Worm (Caenorhabditis elegans) whole organism, late embryonic: ENCODE results near the gene Y59C2A.1.

ENCODE experiments used
- C08G9.2 ChIP-seq: sonication (generic microtip); optimal IDR thresholded peaks from 2 replicates; lab custom pipeline; 2016; ENCODE audit warnings: mild to moderate bottlenecking, missing genetic modification characterization, moderate library complexity, missing compliant biosample characterization
- ahr-1 ChIP-seq: sonication (generic microtip); optimal IDR thresholded peaks from 2 replicates; lab custom pipeline; 2016; ENCODE audit warnings: missing genetic modification characterization, missing compliant biosample characterization
- ama-1 ChIP-seq: fragments of 150-350 bp; optimal IDR thresholded peaks from 2 replicates; lab custom pipeline; 2014
- ceh-14 ChIP-seq: sonication (generic microtip); optimal IDR thresholded peaks from 2 replicates; lab custom pipeline; 2016; ENCODE audit warnings: missing genotype, missing genetic modification characterization, missing compliant biosample characterization
- ceh-18 ChIP-seq: sonication (generic microtip); optimal IDR thresholded peaks from 2 replicates; lab custom pipeline; 2016; ENCODE audit warnings: missing genetic modification characterization, missing compliant biosample characterization
- ceh-19 ChIP-seq: fragments of 200-800 bp; sonication (Bioruptor generic); optimal IDR thresholded peaks from 2 replicates; lab custom pipeline; 2018; ENCODE audit warnings: mild to moderate bottlenecking, missing genetic modification characterization, missing compliant biosample characterization
- ceh-2 ChIP-seq: sonication (generic microtip); optimal IDR thresholded peaks from 2 replicates; lab custom pipeline; 2016; ENCODE audit warnings: missing genotype, missing genetic modification characterization, missing compliant biosample characterization
- ceh-22 ChIP-seq: sonication (generic microtip); optimal IDR thresholded peaks from 2 replicates; lab custom pipeline; 2017; ENCODE audit warnings: missing biosample characterization, missing genetic modification characterization
- ceh-30 ChIP-seq: fragments of 150-350 bp; optimal IDR thresholded peaks from 2 replicates; lab custom pipeline; 2014; ENCODE audit warnings: missing biosample characterization, missing genetic modification characterization
- ceh-31 ChIP-seq: sonication (generic microtip); optimal IDR thresholded peaks from 2 replicates; lab custom pipeline; 2016; ENCODE audit warnings: missing genetic modification characterization, missing compliant biosample characterization
- ceh-34 ChIP-seq: sonication (generic microtip); optimal IDR thresholded peaks from 2 replicates; lab custom pipeline; 2016; ENCODE audit warnings: mild to moderate bottlenecking, missing genetic modification characterization, missing compliant biosample characterization
- ceh-48 ChIP-seq: sonication (generic microtip); optimal IDR thresholded peaks from 2 replicates; lab custom pipeline; 2016; ENCODE audit warnings: missing genetic modification characterization, inconsistent platforms, missing compliant biosample characterization
- ceh-9 ChIP-seq: sonication (generic microtip); optimal IDR thresholded peaks from 2 replicates; lab custom pipeline; 2016; ENCODE audit warnings: mild to moderate bottlenecking, missing genetic modification characterization, inconsistent platforms, missing compliant biosample characterization
- che-1 ChIP-seq: sonication (generic microtip); optimal IDR thresholded peaks from 2 replicates; lab custom pipeline; 2016; ENCODE audit warnings: mild to moderate bottlenecking, missing genetic modification characterization, missing compliant biosample characterization
- dve-1 ChIP-seq: sonication (generic microtip); optimal IDR thresholded peaks from 2 replicates; lab custom pipeline; 2017; ENCODE audit warnings: antibody characterized with exemption, mild to moderate bottlenecking, missing genetic modification characterization, missing compliant biosample characterization
- elt-2 ChIP-seq: sonication (generic microtip); optimal IDR thresholded peaks from 2 replicates; lab custom pipeline; 2016; ENCODE audit warnings: missing genetic modification reagents, missing genetic modification characterization, missing compliant biosample characterization
- elt-4 ChIP-seq: sonication (generic microtip); optimal IDR thresholded peaks from 2 replicates; lab custom pipeline; 2016; ENCODE audit warnings: missing genetic modification characterization, missing compliant biosample characterization
- fkh-10 ChIP-seq: fragments of 150-350 bp; optimal IDR thresholded peaks from 2 replicates; lab custom pipeline; 2014; ENCODE audit warnings: missing biosample characterization, missing genetic modification reagents, missing genetic modification characterization
- hlh-13 ChIP-seq: fragments of 200-800 bp; sonication (Bioruptor generic); optimal IDR thresholded peaks from 2 replicates; lab custom pipeline; 2018; ENCODE audit warnings: mild to moderate bottlenecking, missing genetic modification characterization, missing compliant biosample characterization
- hlh-30 ChIP-seq: sonication (generic microtip); optimal IDR thresholded peaks from 2 replicates; lab custom pipeline; 2017; ENCODE audit warnings: antibody characterized with exemption, missing genetic modification characterization, missing compliant biosample characterization; ENCODE audit not compliant: insufficient read depth
- madf-2 ChIP-seq: sonication (generic microtip); optimal IDR thresholded peaks from 2 replicates; lab custom pipeline; 2017; ENCODE audit warnings: missing genetic modification characterization, missing compliant biosample characterization
- mec-3 ChIP-seq: sonication (generic microtip); optimal IDR thresholded peaks from 2 replicates; lab custom pipeline; 2016; ENCODE audit warnings: borderline replicate concordance, missing genetic modification characterization, missing compliant biosample characterization
- nfya-1 ChIP-seq: sonication (generic microtip); optimal IDR thresholded peaks from 2 replicates; lab custom pipeline; 2017; ENCODE audit warnings: missing genetic modification characterization, mild to moderate bottlenecking, missing compliant biosample characterization, antibody characterized with exemption, moderate library complexity
- nhr-11 ChIP-seq: fragments of 150-350 bp; optimal IDR thresholded peaks from 2 replicates; lab custom pipeline; 2014; ENCODE audit warnings: missing biosample characterization, missing genetic modification characterization
- npax-4 ChIP-seq: sonication (generic microtip); optimal IDR thresholded peaks from 2 replicates; lab custom pipeline; 2016; ENCODE audit warnings: missing genetic modification characterization, missing compliant biosample characterization
- odd-2 ChIP-seq: sonication (generic microtip); optimal IDR thresholded peaks from 2 replicates; lab custom pipeline; 2017; ENCODE audit warnings: antibody characterized with exemption, mild to moderate bottlenecking, missing genetic modification characterization, missing compliant biosample characterization
- pag-3 ChIP-seq: sonication (generic microtip); optimal IDR thresholded peaks from 2 replicates; lab custom pipeline; 2016; ENCODE audit warnings: missing compliant biosample characterization, missing genetic modification characterization, borderline replicate concordance
- pat-9 ChIP-seq: fragments of 200-800 bp; sonication (Bioruptor generic); optimal IDR thresholded peaks from 2 replicates; lab custom pipeline; 2018; ENCODE audit warnings: mild to moderate bottlenecking, missing genetic modification characterization, moderate library complexity, missing compliant biosample characterization
- pqm-1 ChIP-seq: sonication (generic microtip); optimal IDR thresholded peaks from 2 replicates; lab custom pipeline; 2016; ENCODE audit warnings: missing genetic modification characterization, missing compliant biosample characterization
- pros-1 ChIP-seq: fragments of 150-350 bp; optimal IDR thresholded peaks from 2 replicates; lab custom pipeline; 2014; ENCODE audit warnings: missing biosample characterization, missing genetic modification reagents, missing genetic modification characterization
- ref-2 ChIP-seq: sonication (generic microtip); optimal IDR thresholded peaks from 2 replicates; lab custom pipeline; 2016; ENCODE audit warnings: missing genetic modification characterization, missing compliant biosample characterization
- rnt-1 ChIP-seq: sonication (generic microtip); optimal IDR thresholded peaks from 2 replicates; lab custom pipeline; 2016; ENCODE audit warnings: missing genetic modification characterization, missing compliant biosample characterization
- sdc-2 ChIP-seq: sonication (generic microtip); optimal IDR thresholded peaks from 2 replicates; lab custom pipeline; 2016; ENCODE audit warnings: missing genotype, missing genetic modification characterization, missing compliant biosample characterization
- sox-2 ChIP-seq: fragments of 200-800 bp; sonication (Bioruptor generic); IDR thresholded peaks from 2 replicates; pipeline ENCODE4 v1.3.6; 2022; ENCODE audit warnings: missing genetic modification reagents, missing genetic modification characterization, missing compliant biosample characterization
- syd-9 ChIP-seq: sonication (generic microtip); optimal IDR thresholded peaks from 2 replicates; lab custom pipeline; 2016; ENCODE audit warnings: mild to moderate bottlenecking, missing genetic modification characterization, moderate library complexity, missing compliant biosample characterization
- tbx-2 ChIP-seq: sonication (generic microtip); optimal IDR thresholded peaks from 2 replicates; lab custom pipeline; 2016; ENCODE audit warnings: missing genetic modification characterization, missing compliant biosample characterization
- ttx-3 ChIP-seq: sonication (generic microtip); optimal IDR thresholded peaks from 2 replicates; lab custom pipeline; 2016; ENCODE audit warnings: missing genetic modification reagents, missing genetic modification characterization, missing compliant biosample characterization
- unc-3 ChIP-seq, 2 experiments: fragments of 200-800 bp in 1 of 2; sonication (Bioruptor generic) in 1 of 2; sonication (generic microtip) in 1 of 2; conservative IDR thresholded peaks in 1 of 2; optimal IDR thresholded peaks in 1 of 2; 2 replicates each; pipeline versions ENCODE4 v1.3.6 to Lab custom; 2016 to 2022; ENCODE audit warnings: missing compliant biosample characterization in 2 of 2, missing genetic modification characterization in 2 of 2, missing genetic modification reagents in 1 of 2
- unc-42 ChIP-seq: sonication (generic microtip); optimal IDR thresholded peaks from 2 replicates; lab custom pipeline; 2016; ENCODE audit warnings: missing genotype, missing genetic modification characterization, missing compliant biosample characterization
- unc-55 ChIP-seq: sonication (generic microtip); optimal IDR thresholded peaks from 2 replicates; lab custom pipeline; 2017; ENCODE audit warnings: missing biosample characterization, missing genetic modification reagents, missing genetic modification characterization
- zip-5 ChIP-seq: sonication (generic microtip); optimal IDR thresholded peaks from 2 replicates; lab custom pipeline; 2016; ENCODE audit warnings: missing genetic modification characterization, missing compliant biosample characterization
- ztf-16 ChIP-seq: sonication (generic microtip); optimal IDR thresholded peaks from 2 replicates; lab custom pipeline; 2017; ENCODE audit warnings: missing genetic modification characterization, missing compliant biosample characterization

The Y59C2A.1 gene

ce11 chrII:2216940-2217664, 9.2 kb downstream of the Y59C2A.1 start:
- TF ChIP-seq madf-2 (tag; lab: Kevin White, UChicago) (no peak), ahr-1 (tag; lab: Kevin White, UChicago) (no peak), pag-3 (tag; lab: Kevin White, UChicago) (no peak), ceh-48 (tag; lab: Kevin White, UChicago) (no peak), mec-3 (no peak), ceh-19 (GFP tag; lab: Kevin White, UChicago) (no peak), ceh-2 (tag; lab: Kevin White, UChicago) (no peak), C08G9.2 (tag; lab: Kevin White, UChicago) (no peak), che-1 (tag; lab: Kevin White, UChicago) (no peak), ttx-3 (no peak), unc-55 (GFP tag; lab: Kevin White, UChicago) (no peak), nhr-11 (no peak), ztf-16 (tag; lab: Kevin White, UChicago) (no peak), fkh-10 (GFP tag; lab: Kevin White, UChicago) (no peak), npax-4 (no peak)

ce11 chrII:2219880-2220279, 12.0 kb downstream of the Y59C2A.1 start, which contains the start of gene Y59C2A.3:
Y59C2A.3 (minus strand) TSS chrII:2219921.
- no peak for TF ChIP-seq ceh-30
- no peak for TF ChIP-seq sdc-2 (tag; lab: Kevin White, UChicago)
- peak; percentile 48 for TF ChIP-seq ref-2 (tag; lab: Kevin White, UChicago)
- no peak for TF ChIP-seq npax-4
- no peak for TF ChIP-seq ama-1 (lab: Kevin White, UChicago)
- TF ChIP-seq ahr-1 (tag; lab: Kevin White, UChicago), result no peak
- TF ChIP-seq zip-5, result no peak
- no peak for TF ChIP-seq elt-4 (tag; lab: Kevin White, UChicago)
- TF ChIP-seq pat-9 (tag; lab: Kevin White, UChicago), result no peak
- TF ChIP-seq unc-42 (tag; lab: Kevin White, UChicago), result peak; percentile 58
- TF ChIP-seq ceh-2 (tag; lab: Kevin White, UChicago), result no peak
- no peak for TF ChIP-seq pag-3 (tag; lab: Kevin White, UChicago)
- TF ChIP-seq unc-55 (GFP tag; lab: Kevin White, UChicago), result peak; percentile 35
- peak; percentile 56 for TF ChIP-seq tbx-2 (tag; lab: Kevin White, UChicago)
- TF ChIP-seq fkh-10 (GFP tag; lab: Kevin White, UChicago), result no peak
- no peak for TF ChIP-seq odd-2 (tag; lab: Kevin White, UChicago)
- TF ChIP-seq pqm-1 (tag; lab: Kevin White, UChicago), result no peak
- TF ChIP-seq ztf-16 (tag; lab: Kevin White, UChicago), result no peak
- peak; percentile 32 for TF ChIP-seq dve-1 (tag; lab: Kevin White, UChicago)
- TF ChIP-seq hlh-13 (GFP tag; lab: Kevin White, UChicago), result no peak
- peak; percentile 16 for TF ChIP-seq pros-1 (tag; lab: Kevin White, UChicago)
- peak; percentile 61 for TF ChIP-seq ceh-31 (tag; lab: Kevin White, UChicago)
- TF ChIP-seq syd-9 (tag; lab: Kevin White, UChicago), result peak; percentile 28
- peak; percentile 2 for TF ChIP-seq C08G9.2 (tag; lab: Kevin White, UChicago)
- no peak for TF ChIP-seq ceh-9
- TF ChIP-seq nhr-11, result no peak
- TF ChIP-seq ceh-14 (tag; lab: Kevin White, UChicago), result peak; percentile 24
- peak; percentile 29 for TF ChIP-seq sox-2 (GFP tag; lab: Robert Waterston, UW)
- TF ChIP-seq nfya-1 (tag; lab: Kevin White, UChicago), result peak; percentile 61
- no peak for TF ChIP-seq ceh-22 (tag; lab: Kevin White, UChicago)
- peak; percentile 85 for TF ChIP-seq ceh-48 (tag; lab: Kevin White, UChicago)
- TF ChIP-seq ceh-34, result peak; percentile 35
- no peak for TF ChIP-seq elt-2
- TF ChIP-seq unc-3 (GFP tag; conservative IDR thresholded peaks at IDR 0.05; lab: Robert Waterston, UW), result no peak
- no peak for TF ChIP-seq unc-3 (tag; optimal IDR thresholded peaks at IDR 0.05; lab: Kevin White, UChicago)
- peak; percentile 38 for TF ChIP-seq hlh-30 (tag; lab: Kevin White, UChicago)
- TF ChIP-seq ceh-18 (tag; lab: Kevin White, UChicago), result peak; percentile 20
- TF ChIP-seq rnt-1 (tag; lab: Kevin White, UChicago), result peak; percentile 47
